Worm (Caenorhabditis elegans) whole organism, late embryonic: ENCODE data around the gene sre-26.

Experiments
- K02D7.2 ChIP-seq: sonication (generic microtip); optimal IDR thresholded peaks from 2 replicates; lab custom pipeline; 2017; ENCODE audit warnings: mild to moderate bottlenecking, missing genetic modification characterization, missing compliant biosample characterization
- T23F11.4 ChIP-seq: fragments of 200-800 bp; sonication (Bioruptor generic); optimal IDR thresholded peaks from 2 replicates; lab custom pipeline; 2018; ENCODE audit warnings: mild to moderate bottlenecking, missing genetic modification characterization, missing compliant biosample characterization
- ceh-14 ChIP-seq: sonication (generic microtip); optimal IDR thresholded peaks from 2 replicates; lab custom pipeline; 2016; ENCODE audit warnings: missing genotype, missing genetic modification characterization, missing compliant biosample characterization
- ceh-24 ChIP-seq: sonication (generic microtip); optimal IDR thresholded peaks from 2 replicates; lab custom pipeline; 2016; ENCODE audit warnings: mild to moderate bottlenecking, missing genetic modification characterization, missing compliant biosample characterization
- ceh-31 ChIP-seq: sonication (generic microtip); optimal IDR thresholded peaks from 2 replicates; lab custom pipeline; 2016; ENCODE audit warnings: missing genetic modification characterization, missing compliant biosample characterization
- ceh-45 ChIP-seq: fragments of 200-800 bp; sonication (Bioruptor generic); IDR thresholded peaks from 2 replicates; pipeline ENCODE4 v1.3.6; 2022; ENCODE audit warnings: missing genetic modification reagents, missing genetic modification characterization, missing compliant biosample characterization
- ceh-48 ChIP-seq: sonication (generic microtip); optimal IDR thresholded peaks from 2 replicates; lab custom pipeline; 2016; ENCODE audit warnings: missing genetic modification characterization, inconsistent platforms, missing compliant biosample characterization
- ceh-6 ChIP-seq: fragments of 200-800 bp; sonication (Bioruptor generic); optimal IDR thresholded peaks from 2 replicates; lab custom pipeline; 2018; ENCODE audit warnings: mild to moderate bottlenecking, missing genetic modification characterization, missing compliant biosample characterization
- che-1 ChIP-seq: sonication (generic microtip); optimal IDR thresholded peaks from 2 replicates; lab custom pipeline; 2016; ENCODE audit warnings: mild to moderate bottlenecking, missing genetic modification characterization, missing compliant biosample characterization
- dve-1 ChIP-seq: sonication (generic microtip); optimal IDR thresholded peaks from 2 replicates; lab custom pipeline; 2017; ENCODE audit warnings: antibody characterized with exemption, mild to moderate bottlenecking, missing genetic modification characterization, missing compliant biosample characterization
- elt-2 ChIP-seq: sonication (generic microtip); optimal IDR thresholded peaks from 2 replicates; lab custom pipeline; 2016; ENCODE audit warnings: missing genetic modification reagents, missing genetic modification characterization, missing compliant biosample characterization
- ets-4 ChIP-seq: sonication (generic microtip); optimal IDR thresholded peaks from 2 replicates; lab custom pipeline; 2016; ENCODE audit warnings: missing genetic modification characterization, missing compliant biosample characterization
- hlh-13 ChIP-seq: fragments of 200-800 bp; sonication (Bioruptor generic); optimal IDR thresholded peaks from 2 replicates; lab custom pipeline; 2018; ENCODE audit warnings: mild to moderate bottlenecking, missing genetic modification characterization, missing compliant biosample characterization
- hlh-8 ChIP-seq: sonication (generic microtip); optimal IDR thresholded peaks from 2 replicates; lab custom pipeline; 2016; ENCODE audit warnings: missing genotype, missing genetic modification characterization, missing compliant biosample characterization
- lin-11 ChIP-seq: fragments of 200-800 bp; sonication (Bioruptor generic); optimal IDR thresholded peaks from 2 replicates; lab custom pipeline; 2018; ENCODE audit warnings: mild to moderate bottlenecking, missing genetic modification characterization, missing compliant biosample characterization
- madf-2 ChIP-seq: sonication (generic microtip); optimal IDR thresholded peaks from 2 replicates; lab custom pipeline; 2017; ENCODE audit warnings: missing genetic modification characterization, missing compliant biosample characterization
- mec-3 ChIP-seq: sonication (generic microtip); optimal IDR thresholded peaks from 2 replicates; lab custom pipeline; 2016; ENCODE audit warnings: borderline replicate concordance, missing genetic modification characterization, missing compliant biosample characterization
- nfya-1 ChIP-seq: sonication (generic microtip); optimal IDR thresholded peaks from 2 replicates; lab custom pipeline; 2017; ENCODE audit warnings: missing genetic modification characterization, mild to moderate bottlenecking, missing compliant biosample characterization, antibody characterized with exemption, moderate library complexity
- nhr-11 ChIP-seq: fragments of 150-350 bp; optimal IDR thresholded peaks from 2 replicates; lab custom pipeline; 2014; ENCODE audit warnings: missing biosample characterization, missing genetic modification characterization
- nhr-232 ChIP-seq: sonication (generic microtip); optimal IDR thresholded peaks from 2 replicates; lab custom pipeline; 2016; ENCODE audit warnings: missing genetic modification characterization, missing compliant biosample characterization
- npax-4 ChIP-seq: sonication (generic microtip); optimal IDR thresholded peaks from 2 replicates; lab custom pipeline; 2016; ENCODE audit warnings: missing genetic modification characterization, missing compliant biosample characterization
- odd-2 ChIP-seq: sonication (generic microtip); optimal IDR thresholded peaks from 2 replicates; lab custom pipeline; 2017; ENCODE audit warnings: antibody characterized with exemption, mild to moderate bottlenecking, missing genetic modification characterization, missing compliant biosample characterization
- pax-1 ChIP-seq: fragments of 150-350 bp; optimal IDR thresholded peaks from 2 replicates; lab custom pipeline; 2014; ENCODE audit warnings: missing biosample characterization, missing genetic modification characterization
- pha-2 ChIP-seq: sonication (generic microtip); optimal IDR thresholded peaks from 2 replicates; lab custom pipeline; 2017; ENCODE audit warnings: mild to moderate bottlenecking, missing genetic modification characterization, missing compliant biosample characterization
- pha-4 ChIP-seq: fragments of 150-350 bp; optimal IDR thresholded peaks from 2 replicates; lab custom pipeline; 2018; ENCODE audit warnings: missing biosample characterization, missing genetic modification reagents, missing genetic modification characterization
- pqm-1 ChIP-seq: sonication (generic microtip); optimal IDR thresholded peaks from 2 replicates; lab custom pipeline; 2016; ENCODE audit warnings: missing genetic modification characterization, missing compliant biosample characterization
- pros-1 ChIP-seq: fragments of 150-350 bp; optimal IDR thresholded peaks from 2 replicates; lab custom pipeline; 2014; ENCODE audit warnings: missing biosample characterization, missing genetic modification reagents, missing genetic modification characterization
- ref-2 ChIP-seq: sonication (generic microtip); optimal IDR thresholded peaks from 2 replicates; lab custom pipeline; 2016; ENCODE audit warnings: missing genetic modification characterization, missing compliant biosample characterization
- sox-4 ChIP-seq: sonication (generic microtip); optimal IDR thresholded peaks from 2 replicates; lab custom pipeline; 2017; ENCODE audit warnings: mild to moderate bottlenecking, missing genetic modification characterization, inconsistent platforms, missing compliant biosample characterization
- syd-9 ChIP-seq: sonication (generic microtip); optimal IDR thresholded peaks from 2 replicates; lab custom pipeline; 2016; ENCODE audit warnings: mild to moderate bottlenecking, missing genetic modification characterization, moderate library complexity, missing compliant biosample characterization
- tbx-2 ChIP-seq: sonication (generic microtip); optimal IDR thresholded peaks from 2 replicates; lab custom pipeline; 2016; ENCODE audit warnings: missing genetic modification characterization, missing compliant biosample characterization
- unc-3 ChIP-seq, 2 experiments: fragments of 200-800 bp in 1 of 2; sonication (Bioruptor generic) in 1 of 2; sonication (generic microtip) in 1 of 2; conservative IDR thresholded peaks in 1 of 2; optimal IDR thresholded peaks in 1 of 2; 2 replicates each; pipeline versions ENCODE4 v1.3.6 to Lab custom; 2016 to 2022; ENCODE audit warnings: missing compliant biosample characterization in 2 of 2, missing genetic modification characterization in 2 of 2, missing genetic modification reagents in 1 of 2
- unc-42 ChIP-seq: sonication (generic microtip); optimal IDR thresholded peaks from 2 replicates; lab custom pipeline; 2016; ENCODE audit warnings: missing genotype, missing genetic modification characterization, missing compliant biosample characterization
- unc-55 ChIP-seq: sonication (generic microtip); optimal IDR thresholded peaks from 2 replicates; lab custom pipeline; 2017; ENCODE audit warnings: missing biosample characterization, missing genetic modification reagents, missing genetic modification characterization
- zip-5 ChIP-seq: sonication (generic microtip); optimal IDR thresholded peaks from 2 replicates; lab custom pipeline; 2016; ENCODE audit warnings: missing genetic modification characterization, missing compliant biosample characterization

The sre-26 gene

DNA sequence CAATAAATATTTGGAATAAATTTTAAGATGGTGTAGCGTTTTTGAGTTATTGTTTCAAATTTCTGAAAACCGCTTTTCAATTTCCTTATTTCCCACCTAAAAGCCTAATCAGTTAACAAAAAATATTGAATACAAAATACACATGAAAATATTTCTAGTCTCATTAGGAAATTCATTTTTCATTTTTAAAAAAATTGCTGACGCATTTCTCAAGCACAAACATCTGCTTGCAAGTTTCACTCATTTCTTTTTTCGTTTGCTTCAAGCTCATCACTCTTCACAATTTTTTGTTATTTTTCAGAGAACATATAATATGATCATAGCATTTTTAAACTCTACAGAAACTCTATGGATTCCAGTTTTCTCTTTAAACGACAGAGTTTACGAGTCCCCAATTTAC, 32.4 kb downstream of the sre-26 start, which contains the start of gene sre-41:
sre-41 (plus strand) TSS at position 301 of the 400 bp plus-strand sequence.
- TF ChIP-seq nfya-1 (tag; lab: Kevin White, UChicago) = no peak
- TF ChIP-seq pha-4 (tag; lab: Kevin White, UChicago) = no peak
- no peak for TF ChIP-seq madf-2
- TF ChIP-seq K02D7.2 (tag; lab: Kevin White, UChicago) = no peak
- TF ChIP-seq mec-3 = no peak
- no peak for TF ChIP-seq pha-2 (tag; lab: Kevin White, UChicago)
- TF ChIP-seq ceh-14 (tag; lab: Kevin White, UChicago) = no peak
- TF ChIP-seq pqm-1 (tag; lab: Kevin White, UChicago) = no peak
- no peak for TF ChIP-seq lin-11 (tag; lab: Kevin White, UChicago)
- TF ChIP-seq dve-1 = no peak
- TF ChIP-seq hlh-13 (GFP tag; lab: Kevin White, UChicago) = no peak
- TF ChIP-seq zip-5 = no peak
- no peak for TF ChIP-seq ceh-48 (tag; lab: Kevin White, UChicago)
- TF ChIP-seq unc-42 (tag; lab: Kevin White, UChicago) = no peak
- TF ChIP-seq, all 69 proteins: peak for 0

DNA sequence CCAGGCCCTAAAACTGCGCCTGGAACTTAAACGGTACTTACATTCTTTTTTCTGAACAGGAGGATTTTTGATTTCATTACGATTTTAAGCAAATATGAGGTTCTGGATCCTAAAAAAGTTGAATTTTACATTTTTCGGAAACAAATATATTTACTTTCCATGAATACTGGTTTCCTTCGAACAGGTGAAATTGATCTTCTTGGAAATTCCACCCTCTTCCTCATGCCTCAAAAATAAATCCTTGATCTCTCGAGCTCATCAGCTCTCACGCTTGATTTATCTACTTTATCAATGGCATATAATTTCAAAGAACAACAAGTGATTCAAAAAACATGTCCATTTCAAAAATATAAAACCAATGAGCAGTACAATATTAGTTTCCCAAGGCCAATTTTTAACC, 32.9 kb downstream of the sre-26 start:
- TF ChIP-seq T23F11.4 (no peak), dve-1 (no peak)

DNA sequence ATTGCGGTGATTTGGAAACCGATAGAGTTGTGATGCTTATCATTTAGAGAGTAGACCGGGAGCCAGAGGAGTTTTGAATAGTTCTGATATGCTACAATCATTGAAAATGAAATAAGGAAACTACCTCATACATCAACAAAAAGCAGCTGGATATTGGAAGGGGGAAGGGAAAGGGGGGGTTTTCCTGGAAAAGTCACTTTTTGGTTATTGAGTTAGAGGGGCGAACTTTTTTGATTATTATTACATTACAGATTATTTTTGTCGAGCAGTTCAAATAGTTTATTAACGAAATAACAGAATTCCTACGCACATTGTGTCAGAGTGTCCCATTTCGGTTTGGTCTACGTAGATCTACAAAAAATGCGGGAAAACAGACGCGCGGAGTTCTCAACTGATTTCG, 33.6 kb downstream of the sre-26 start, which contains the start of gene sre-42:
sre-42 (minus strand) TSS at position 101 of the 400 bp plus-strand sequence.
- no peak for TF ChIP-seq nfya-1 (tag; lab: Kevin White, UChicago)
- TF ChIP-seq ceh-31 (tag; lab: Kevin White, UChicago) = no peak
- TF ChIP-seq pha-2 (tag; lab: Kevin White, UChicago) = no peak
- no peak for TF ChIP-seq ceh-45 (GFP tag; lab: Robert Waterston, UW)
- TF ChIP-seq ceh-6 (GFP tag; lab: Kevin White, UChicago) = no peak
- no peak for TF ChIP-seq ceh-24 (tag; lab: Kevin White, UChicago)
- no peak for TF ChIP-seq che-1 (tag; lab: Kevin White, UChicago)
- TF ChIP-seq T23F11.4 = no peak
- no peak for TF ChIP-seq syd-9
- TF ChIP-seq lin-11 (tag; lab: Kevin White, UChicago) = no peak
- no peak for TF ChIP-seq ets-4
- no peak for TF ChIP-seq nhr-11 (tag; lab: Kevin White, UChicago)
- TF ChIP-seq elt-2 (tag; lab: Kevin White, UChicago) = no peak
- no peak for TF ChIP-seq pros-1 (tag; lab: Kevin White, UChicago)
- no peak for TF ChIP-seq unc-42 (tag; lab: Kevin White, UChicago)
- TF ChIP-seq ref-2 (tag; lab: Kevin White, UChicago) = no peak
- no peak for TF ChIP-seq tbx-2 (tag; lab: Kevin White, UChicago)
- TF ChIP-seq unc-55 (GFP tag; lab: Kevin White, UChicago) = no peak
- TF ChIP-seq nhr-232 (tag; lab: Kevin White, UChicago) = no peak
- TF ChIP-seq npax-4 (tag; lab: Kevin White, UChicago) = no peak

DNA sequence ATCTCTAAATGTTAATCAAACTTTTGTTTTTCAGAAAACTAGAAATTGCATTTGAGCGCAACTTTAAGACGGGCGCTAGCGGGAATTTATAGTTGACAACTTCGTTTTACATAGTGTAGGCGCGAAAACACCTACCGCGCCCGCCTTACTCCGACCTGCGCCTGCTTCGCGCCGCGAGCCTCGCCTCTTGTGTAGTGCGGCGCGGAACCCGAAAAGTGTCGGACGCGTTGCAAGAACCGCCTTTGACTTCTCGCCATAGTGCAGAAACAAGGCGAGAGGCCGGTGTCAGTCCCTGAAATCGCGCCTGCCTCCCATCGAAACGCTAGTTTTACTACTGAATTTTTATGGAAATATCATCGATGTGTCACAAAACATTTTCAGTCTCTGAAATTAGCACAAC, 34.6 kb downstream of the sre-26 start:
- TF ChIP-seq pax-1 (tag; lab: Kevin White, UChicago) = no peak
- no peak for TF ChIP-seq unc-3 (GFP tag; conservative IDR thresholded peaks at IDR 0.05; lab: Robert Waterston, UW)
- TF ChIP-seq unc-3 (tag; optimal IDR thresholded peaks at IDR 0.05; lab: Kevin White, UChicago) = no peak
- TF ChIP-seq zip-5 = no peak
- TF ChIP-seq hlh-8 = no peak
- TF ChIP-seq pqm-1 (tag; lab: Kevin White, UChicago) = no peak
- TF ChIP-seq sox-4 (tag; lab: Kevin White, UChicago) = no peak
- TF ChIP-seq odd-2 (tag; lab: Kevin White, UChicago) = no peak
- no peak for TF ChIP-seq nfya-1 (tag; lab: Kevin White, UChicago)
- no peak for TF ChIP-seq pha-4 (tag; lab: Kevin White, UChicago)
- no peak for TF ChIP-seq unc-55 (GFP tag; lab: Kevin White, UChicago)
- TF ChIP-seq, all 69 proteins: peak for 0
